Fruit fly (Drosophila melanogaster) whole organism, embryonic: ENCODE data around the gene CG10802.

Experiments used
- Atf3 ChIP-seq: fragments of 200-800 bp; sonication (Bioruptor generic); optimal IDR thresholded peaks from 3 replicates; lab custom pipeline; 2016; ENCODE audit warnings: missing biosample characterization, missing genetic modification characterization
- CG10209 ChIP-seq: fragments of 200-800 bp; sonication (Bioruptor generic); optimal IDR thresholded peaks from 3 replicates; lab custom pipeline; 2017; ENCODE audit warnings: missing biosample characterization, mild to moderate bottlenecking, missing genetic modification characterization, missing genetic modification reagents
- CG10274 ChIP-seq: fragments of 200-800 bp; sonication (Bioruptor generic); optimal IDR thresholded peaks from 3 replicates; lab custom pipeline; 2017; ENCODE audit warnings: missing biosample characterization, mild to moderate bottlenecking, missing genetic modification characterization
- CG10565 ChIP-seq: fragments of 200-800 bp; sonication (Bioruptor generic); optimal IDR thresholded peaks from 3 replicates; lab custom pipeline; 2016; ENCODE audit warnings: missing biosample characterization, mild to moderate bottlenecking, missing genetic modification characterization
- CG11247 ChIP-seq: fragments of 200-800 bp; sonication (Bioruptor generic); IDR thresholded peaks from 2 replicates; pipeline ENCODE4 v1.3.6; 2022; ENCODE audit warnings: missing biosample characterization, missing genetic modification characterization
- CG11456 ChIP-seq: fragments of 200-800 bp; sonication (Bioruptor generic); IDR thresholded peaks from 3 replicates; pipeline ENCODE4 v1.3.6; 2022; ENCODE audit warnings: missing biosample characterization, missing genetic modification characterization
- CG12071 ChIP-seq: fragments of 200-800 bp; sonication (Bioruptor generic); optimal IDR thresholded peaks from 3 replicates; lab custom pipeline; 2018; ENCODE audit warnings: missing biosample characterization, mild to moderate bottlenecking, missing genetic modification characterization
- CG12104 ChIP-seq: fragments of 200-800 bp; sonication (Bioruptor generic); optimal IDR thresholded peaks from 3 replicates; lab custom pipeline; 2016; ENCODE audit warnings: missing biosample characterization, missing genetic modification characterization
- CG12299 ChIP-seq: fragments of 200-800 bp; sonication (Bioruptor generic); optimal IDR thresholded peaks from 2 replicates; lab custom pipeline; 2018; ENCODE audit warnings: missing biosample characterization, mild to moderate bottlenecking, missing genetic modification characterization
- CG12942 ChIP-seq: fragments of 200-800 bp; sonication (Bioruptor generic); optimal IDR thresholded peaks from 3 replicates; lab custom pipeline; 2016; ENCODE audit warnings: missing biosample characterization, missing genetic modification characterization
- CG13296 ChIP-seq: fragments of 200-800 bp; sonication (Bioruptor generic); optimal IDR thresholded peaks from 3 replicates; lab custom pipeline; 2018; ENCODE audit warnings: missing biosample characterization, mild to moderate bottlenecking, missing genetic modification characterization
- CG15269 ChIP-seq: fragments of 200-800 bp; sonication (Bioruptor generic); optimal IDR thresholded peaks from 2 replicates; lab custom pipeline; 2018; ENCODE audit warnings: missing biosample characterization, mild to moderate bottlenecking, missing genetic modification characterization, moderate library complexity
- CG1602 ChIP-seq: fragments of 200-800 bp; sonication (Bioruptor generic); optimal IDR thresholded peaks from 3 replicates; lab custom pipeline; 2016; ENCODE audit warnings: missing biosample characterization, missing genetic modification characterization
- CG17385 ChIP-seq: fragments of 200-800 bp; sonication (Bioruptor generic); optimal IDR thresholded peaks from 3 replicates; lab custom pipeline; 2018; ENCODE audit warnings: missing biosample characterization, mild to moderate bottlenecking, missing genetic modification characterization
- CG17568 ChIP-seq: fragments of 200-800 bp; sonication (Bioruptor generic); optimal IDR thresholded peaks from 2 replicates; lab custom pipeline; 2018; ENCODE audit warnings: missing biosample characterization, mild to moderate bottlenecking, missing genetic modification characterization, moderate library complexity
- CG4424 ChIP-seq: fragments of 200-800 bp; sonication (Bioruptor generic); optimal IDR thresholded peaks from 3 replicates; lab custom pipeline; 2016; ENCODE audit warnings: missing biosample characterization, missing genetic modification characterization
- CG4617 ChIP-seq: fragments of 200-800 bp; sonication (Bioruptor generic); optimal IDR thresholded peaks from 3 replicates; lab custom pipeline; 2016; ENCODE audit warnings: missing biosample characterization, missing genetic modification characterization, borderline replicate concordance
- CG4820 ChIP-seq: fragments of 200-800 bp; sonication (Bioruptor generic); optimal IDR thresholded peaks from 3 replicates; lab custom pipeline; 2016; ENCODE audit warnings: missing biosample characterization, missing genetic modification characterization
- CG6175 ChIP-seq: fragments of 200-800 bp; sonication (Bioruptor generic); IDR thresholded peaks from 3 replicates; pipeline ENCODE4 v1.3.6; 2022; ENCODE audit warnings: missing biosample characterization, missing genetic modification characterization
- CG6689 ChIP-seq: fragments of 200-800 bp; sonication (Bioruptor generic); IDR thresholded peaks from 2 replicates; pipeline ENCODE4 v1.3.6; 2022; ENCODE audit warnings: missing biosample characterization, missing genetic modification characterization
- CG9609 ChIP-seq: fragments of 200-800 bp; sonication (Bioruptor generic); optimal IDR thresholded peaks from 3 replicates; lab custom pipeline; 2016; ENCODE audit warnings: missing biosample characterization, missing genetic modification characterization
- CkIIα-i1 ChIP-seq: fragments of 200-800 bp; sonication (Bioruptor generic); IDR thresholded peaks from 2 replicates; pipeline ENCODE4 v1.3.6; 2022; ENCODE audit warnings: missing biosample characterization, missing genetic modification characterization
- Deaf1 ChIP-seq: fragments of 200-800 bp; optimal IDR thresholded peaks from 3 replicates; lab custom pipeline; 2019; ENCODE audit warnings: missing biosample characterization, mild to moderate bottlenecking, missing genetic modification characterization, moderate library complexity
- Dek ChIP-seq: fragments of 200-800 bp; sonication (Bioruptor generic); optimal IDR thresholded peaks from 3 replicates; lab custom pipeline; 2019; ENCODE audit warnings: missing biosample characterization, mild to moderate bottlenecking, missing genetic modification characterization, moderate library complexity
- Hand ChIP-seq: fragments of 200-800 bp; sonication (Bioruptor generic); optimal IDR thresholded peaks from 2 replicates; lab custom pipeline; 2017; ENCODE audit warnings: mild to moderate bottlenecking, missing biosample characterization, missing genetic modification reagents, missing genetic modification characterization
- Hey ChIP-seq: fragments of 200-800 bp; sonication (Bioruptor generic); optimal IDR thresholded peaks from 3 replicates; lab custom pipeline; 2018; ENCODE audit warnings: missing biosample characterization, mild to moderate bottlenecking, missing genetic modification characterization
- MBD-R2 ChIP-seq: fragments of 200-800 bp; sonication (Bioruptor generic); IDR thresholded peaks from 2 replicates; pipeline ENCODE4 v1.3.6; 2022; ENCODE audit warnings: missing biosample characterization, missing genetic modification characterization
- NC2α ChIP-seq: fragments of 200-800 bp; sonication (Bioruptor generic); optimal IDR thresholded peaks from 2 replicates; lab custom pipeline; 2016; ENCODE audit warnings: missing biosample characterization, missing genetic modification characterization
- Sox100B ChIP-seq: fragments of 200-800 bp; sonication (Bioruptor generic); optimal IDR thresholded peaks from 3 replicates; lab custom pipeline; 2018; ENCODE audit warnings: missing biosample characterization, mild to moderate bottlenecking, missing genetic modification characterization
- Sox102F ChIP-seq: fragments of 200-800 bp; sonication (Bioruptor generic); optimal IDR thresholded peaks from 2 replicates; lab custom pipeline; 2018; ENCODE audit warnings: missing biosample characterization, mild to moderate bottlenecking, missing genetic modification characterization, moderate library complexity
- Xrp1 ChIP-seq: fragments of 200-800 bp; sonication (Bioruptor generic); IDR thresholded peaks from 2 replicates; pipeline ENCODE4 v1.3.6; 2022; ENCODE audit warnings: missing biosample characterization, missing genetic modification characterization
- ara ChIP-seq: fragments of 200-800 bp; sonication (Bioruptor generic); IDR thresholded peaks from 2 replicates; pipeline ENCODE4 v1.3.6; 2022; ENCODE audit warnings: missing biosample characterization, missing genetic modification characterization
- chinmo ChIP-seq: fragments of 200-800 bp; sonication (Bioruptor generic); IDR thresholded peaks from 4 replicates; pipeline ENCODE4 v1.3.6; 2022; ENCODE audit warnings: missing biosample characterization, missing genetic modification characterization; ENCODE audit not compliant: partially characterized antibody
- chm ChIP-seq: fragments of 200-800 bp; sonication (Bioruptor generic); IDR thresholded peaks from 2 replicates; pipeline ENCODE4 v1.3.6; 2022; ENCODE audit warnings: missing biosample characterization, missing genetic modification characterization
- dati ChIP-seq: fragments of 200-800 bp; sonication (Bioruptor generic); IDR thresholded peaks from 2 replicates; pipeline ENCODE4 v1.3.6; 2022; ENCODE audit warnings: missing biosample characterization, missing genetic modification characterization
- gcm2 ChIP-seq: fragments of 200-800 bp; sonication (Bioruptor generic); optimal IDR thresholded peaks from 2 replicates; lab custom pipeline; 2016; ENCODE audit warnings: missing biosample characterization, missing genetic modification characterization
- gfzf ChIP-seq: fragments of 200-800 bp; sonication (Bioruptor generic); optimal IDR thresholded peaks from 2 replicates; lab custom pipeline; 2016; ENCODE audit warnings: missing biosample characterization, mild to moderate bottlenecking, missing genetic modification characterization, moderate library complexity
- grau ChIP-seq: fragments of 200-800 bp; optimal IDR thresholded peaks from 3 replicates; lab custom pipeline; 2019; ENCODE audit warnings: missing biosample characterization, mild to moderate bottlenecking, missing genetic modification characterization, moderate library complexity
- grn ChIP-seq: fragments of 200-800 bp; sonication (Bioruptor generic); optimal IDR thresholded peaks from 3 replicates; lab custom pipeline; 2017; ENCODE audit warnings: missing biosample characterization, missing genetic modification characterization
- ind ChIP-seq: fragments of 200-800 bp; sonication (Bioruptor generic); optimal IDR thresholded peaks from 3 replicates; lab custom pipeline; 2016; ENCODE audit warnings: missing biosample characterization, missing genetic modification characterization
- lab ChIP-seq: fragments of 200-800 bp; sonication (Bioruptor generic); optimal IDR thresholded peaks from 3 replicates; lab custom pipeline; 2017; ENCODE audit warnings: missing biosample characterization, missing genetic modification characterization, mild to moderate bottlenecking, moderate library complexity, missing genetic modification reagents
- lov ChIP-seq, 2 experiments: fragments of 200-800 bp in 1 of 2; fragments of >200 bp in 1 of 2; sonication (Bioruptor generic) in 1 of 2; IDR thresholded peaks in 1 of 2; optimal IDR thresholded peaks in 1 of 2; 2 replicates in 1 of 2; 3 replicates in 1 of 2; pipeline versions ENCODE4 v1.3.6 to Lab custom; 2017 to 2022; ENCODE audit warnings: missing biosample characterization in 1 of 2, missing genetic modification characterization in 1 of 2
- luna ChIP-seq: fragments of 200-800 bp; sonication (Bioruptor generic); optimal IDR thresholded peaks from 2 replicates; lab custom pipeline; 2016; ENCODE audit warnings: missing biosample characterization, missing genetic modification characterization
- otp ChIP-seq: fragments of 200-800 bp; sonication (Bioruptor generic); IDR thresholded peaks from 3 replicates; pipeline ENCODE4, ENCODE4 v1.3.6; 2022; ENCODE audit warnings: missing biosample characterization, missing genetic modification characterization
- pfk ChIP-seq: fragments of 200-800 bp; sonication (Bioruptor generic); optimal IDR thresholded peaks from 2 replicates; lab custom pipeline; 2018; ENCODE audit warnings: missing biosample characterization, mild to moderate bottlenecking, missing genetic modification characterization, moderate library complexity
- salm ChIP-seq: fragments of 200-800 bp; sonication (Bioruptor generic); optimal IDR thresholded peaks from 2 replicates; lab custom pipeline; 2018; ENCODE audit warnings: missing biosample characterization, mild to moderate bottlenecking, missing genetic modification characterization
- sisA ChIP-seq: fragments of 200-800 bp; sonication (Bioruptor generic); IDR thresholded peaks from 2 replicates; pipeline ENCODE4 v1.3.6; 2022; ENCODE audit warnings: missing biosample characterization, missing genetic modification characterization
- sna ChIP-seq: fragments of 200-800 bp; sonication (Bioruptor generic); IDR thresholded peaks from 2 replicates; pipeline ENCODE4 v1.3.6; 2022; ENCODE audit warnings: missing biosample characterization, missing genetic modification characterization; ENCODE audit not compliant: partially characterized antibody
- tio ChIP-seq: fragments of 200-800 bp; sonication (Bioruptor generic); optimal IDR thresholded peaks from 2 replicates; lab custom pipeline; 2017; ENCODE audit warnings: missing biosample characterization, missing genetic modification characterization, inconsistent platforms
- wek ChIP-seq: fragments of 200-800 bp; sonication (Bioruptor generic); optimal IDR thresholded peaks from 3 replicates; lab custom pipeline; 2018; ENCODE audit warnings: missing biosample characterization, mild to moderate bottlenecking, missing genetic modification characterization, moderate library complexity
- zfh2 ChIP-seq: fragments of 200-800 bp; sonication (Bioruptor generic); optimal IDR thresholded peaks from 2 replicates; lab custom pipeline; 2016; ENCODE audit warnings: missing biosample characterization, missing genetic modification characterization

Gene CG10802

DNA sequence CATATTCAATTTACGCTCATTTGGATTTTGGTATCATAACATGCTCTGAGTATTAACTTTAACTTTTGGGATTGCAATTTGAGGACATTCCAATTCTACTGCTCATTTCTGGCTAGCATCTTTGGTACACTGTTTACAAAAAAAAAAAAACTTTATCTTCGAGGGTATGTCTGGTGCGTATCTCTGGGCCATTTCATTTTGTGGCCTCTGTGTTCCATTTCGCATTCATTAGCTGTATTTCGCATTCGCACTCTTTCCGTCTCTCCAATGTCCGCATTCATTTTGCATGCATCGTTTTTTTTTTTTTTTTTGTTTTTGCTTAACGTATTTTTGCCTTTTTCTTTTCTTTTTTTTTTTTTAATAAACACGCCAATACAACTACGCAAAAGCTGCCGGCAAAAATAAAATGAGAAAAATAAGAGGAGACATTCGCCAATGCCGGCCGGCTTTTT, 49.1 kb upstream of the CG10802 start (continued):
- no peak for TF ChIP-seq grau (tag; lab: Kevin White, UChicago)
- TF ChIP-seq CG12104 (GFP tag; lab: Kevin White, UChicago), result no peak
- TF ChIP-seq Sox100B (GFP tag; lab: Kevin White, UChicago), result no peak
- TF ChIP-seq CG10209 (GFP tag; lab: Kevin White, UChicago), result no peak
- TF ChIP-seq CG4617 (GFP tag; lab: Kevin White, UChicago), result no peak
- TF ChIP-seq CG13296, result no peak
- TF ChIP-seq wek (GFP tag; lab: Kevin White, UChicago), result no peak
- no peak for TF ChIP-seq dati
- TF ChIP-seq gcm2, result no peak
- TF ChIP-seq tio (GFP tag; lab: Kevin White, UChicago), result no peak
- no peak for TF ChIP-seq Xrp1 (GFP tag; lab: Robert Waterston, UW)
- peak; percentile 29 for TF ChIP-seq Sox102F (GFP tag; lab: Kevin White, UChicago)
- TF ChIP-seq CG15269 (tag; lab: Kevin White, UChicago), result peak; percentile 1
- TF ChIP-seq sna (GFP tag; lab: Robert Waterston, UW), result no peak
- no peak for TF ChIP-seq salm (tag; lab: Kevin White, UChicago)
- TF ChIP-seq CG4820, result peak; percentile 18
- no peak for TF ChIP-seq otp (GFP tag; lab: Robert Waterston, UW)
- no peak for TF ChIP-seq gfzf (GFP tag; lab: Kevin White, UChicago)
- no peak for TF ChIP-seq CG6689 (GFP tag; lab: Robert Waterston, UW)
- TF ChIP-seq CG4424, result no peak
- no peak for TF ChIP-seq lov (optimal IDR thresholded peaks at IDR 0.05; lab: Kevin White, UChicago)
- no peak for TF ChIP-seq lov (GFP tag; IDR thresholded peaks at IDR 0.05; lab: Robert Waterston, UW)
- TF ChIP-seq Hey (tag; lab: Kevin White, UChicago), result no peak
- no peak for TF ChIP-seq CG12299
- TF ChIP-seq ind (GFP tag; lab: Kevin White, UChicago), result peak; percentile 40
- TF ChIP-seq sisA, result peak; percentile 38; the same call in 1 of the 2 replicates
- TF ChIP-seq CG12942 (GFP tag; lab: Kevin White, UChicago), result no peak
- TF ChIP-seq CG12071 (GFP tag; lab: Kevin White, UChicago), result no peak
- no peak for TF ChIP-seq Atf3 (GFP tag; lab: Kevin White, UChicago)
- TF ChIP-seq lab, result peak; percentile 18
- no peak for TF ChIP-seq CG17568 (GFP tag; lab: Kevin White, UChicago)
- no peak for TF ChIP-seq NC2α (GFP tag; lab: Kevin White, UChicago)
- no peak for TF ChIP-seq CG17385
- TF ChIP-seq CG10274 (GFP tag; lab: Kevin White, UChicago), result no peak
- no peak for TF ChIP-seq Dek (tag; lab: Kevin White, UChicago)
- no peak for TF ChIP-seq CG9609 (GFP tag; lab: Kevin White, UChicago)
- TF ChIP-seq CG11456 (GFP tag; lab: Robert Waterston, UW), result no peak
- TF ChIP-seq zfh2 (GFP tag; lab: Kevin White, UChicago), result peak; percentile 32
- no peak for TF ChIP-seq Deaf1 (tag; lab: Kevin White, UChicago)
- no peak for TF ChIP-seq CG11247 (GFP tag; lab: Robert Waterston, UW)
- no peak for TF ChIP-seq MBD-R2 (GFP tag; lab: Robert Waterston, UW)
- TF ChIP-seq CG6175 (GFP tag; lab: Robert Waterston, UW), result no peak
- no peak for TF ChIP-seq chinmo (GFP tag; lab: Robert Waterston, UW)
- no peak for TF ChIP-seq CG10565 (GFP tag; lab: Kevin White, UChicago)
- TF ChIP-seq pfk, result no peak
- TF ChIP-seq CG1602 (GFP tag; lab: Kevin White, UChicago), result no peak
- no peak for TF ChIP-seq ara
- no peak for TF ChIP-seq Hand
- TF ChIP-seq luna (GFP tag; lab: Kevin White, UChicago), result no peak
- TF ChIP-seq CkIIα-i1 (GFP tag; lab: Robert Waterston, UW), result no peak
- TF ChIP-seq chm (GFP tag; lab: Robert Waterston, UW), result no peak
- no peak for TF ChIP-seq grn (GFP tag; lab: Kevin White, UChicago)
